Fruit fly (Drosophila melanogaster): Measurements from ENCODE around the gene CG44303.

Gene CG44303

DNA sequence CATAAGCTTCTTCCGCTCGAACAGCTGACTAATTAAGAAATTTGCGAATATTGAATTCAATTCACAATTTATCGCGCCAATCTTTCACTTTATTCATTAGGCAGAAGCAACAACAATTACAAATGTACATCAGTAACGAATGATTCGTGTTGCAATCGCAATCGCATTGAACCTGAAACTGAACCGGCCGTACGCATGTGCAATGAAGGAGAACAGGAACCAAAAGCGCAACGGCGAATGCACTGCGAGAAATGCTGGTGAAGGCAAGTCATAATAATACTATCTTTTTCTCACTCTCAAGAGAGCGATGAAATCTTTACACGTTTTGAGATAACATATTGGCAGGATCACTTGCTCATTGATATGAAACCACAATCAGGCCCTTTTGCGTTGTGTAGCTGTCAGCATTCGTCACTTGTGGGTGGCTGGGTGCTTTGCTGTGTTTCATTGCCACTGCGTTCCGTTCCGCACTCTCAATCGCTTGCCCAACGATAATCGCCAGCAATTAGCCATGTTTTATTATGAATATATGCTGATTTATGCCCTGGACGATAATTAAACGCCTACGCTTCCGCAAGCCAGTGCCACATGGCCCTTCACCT is 37.8 kb upstream of the CG44303 start:
- peak; percentile 64 for TF ChIP-seq Dif (GFP tag; optimal IDR thresholded peaks at IDR 0.05; ENCODE audit: partially characterized antibody)
- TF ChIP-seq dmrt93B (GFP tag; optimal IDR thresholded peaks at IDR 0.05): no peak

- TF ChIP-seq CrebA (GFP tag; optimal IDR thresholded peaks at IDR 0.05; ENCODE audit: borderline replicate concordance) (no peak), Dfd (GFP tag; optimal IDR thresholded peaks at IDR 0.05) (peak; percentile 99)
Measured at dm6 chrX:6723622-6724021, 36.4 kb upstream of the CG44303 start.

dm6 chrX:6719968-6720367 is 32.7 kb upstream of the CG44303 start:
- no peak for TF ChIP-seq CrebA (GFP tag; optimal IDR thresholded peaks at IDR 0.05; ENCODE audit: borderline replicate concordance)
- TF ChIP-seq Hr78 (GFP tag; optimal IDR thresholded peaks at IDR 0.05): no peak
- TF ChIP-seq HLH106 (tag; optimal IDR thresholded peaks at IDR 0.05): no peak
- TF ChIP-seq dmrt93B (GFP tag; optimal IDR thresholded peaks at IDR 0.05): no peak
- TF ChIP-seq Rel (GFP tag; optimal IDR thresholded peaks at IDR 0.05): no peak
- TF ChIP-seq Rel (tag; optimal IDR thresholded peaks at IDR 0.05): no peak
- no peak for TF ChIP-seq CG9705 (GFP tag; optimal IDR thresholded peaks at IDR 0.05)
- no peak for TF ChIP-seq OdsH (GFP tag; optimal IDR thresholded peaks at IDR 0.05)
- TF ChIP-seq Mio (GFP tag; optimal IDR thresholded peaks at IDR 0.05): no peak
- no peak for TF ChIP-seq Hr83 (GFP tag; optimal IDR thresholded peaks at IDR 0.05; ENCODE audit: poor library complexity, severe bottlenecking)
- TF ChIP-seq jim (GFP tag; optimal IDR thresholded peaks at IDR 0.05): no peak
- TF ChIP-seq br (GFP tag; optimal IDR thresholded peaks at IDR 0.05): no peak
- no peak for TF ChIP-seq Jra (GFP tag; optimal IDR thresholded peaks at IDR 0.05)
- no peak for TF ChIP-seq ey (GFP tag; optimal IDR thresholded peaks at IDR 0.05)
- no peak for TF ChIP-seq Dfd (GFP tag; optimal IDR thresholded peaks at IDR 0.05)
- TF ChIP-seq woc (GFP tag; optimal IDR thresholded peaks at IDR 0.05): no peak
- TF ChIP-seq usp (GFP tag; optimal IDR thresholded peaks at IDR 0.05): no peak
- no peak for TF ChIP-seq Abd-B (GFP tag; optimal IDR thresholded peaks at IDR 0.05)
- TF ChIP-seq psq (GFP tag; optimal IDR thresholded peaks at IDR 0.05): no peak
- no peak for TF ChIP-seq h (GFP tag; optimal IDR thresholded peaks at IDR 0.05)
- no peak for TF ChIP-seq dsf (GFP tag; optimal IDR thresholded peaks at IDR 0.05; ENCODE audit: borderline replicate concordance)

DNA sequence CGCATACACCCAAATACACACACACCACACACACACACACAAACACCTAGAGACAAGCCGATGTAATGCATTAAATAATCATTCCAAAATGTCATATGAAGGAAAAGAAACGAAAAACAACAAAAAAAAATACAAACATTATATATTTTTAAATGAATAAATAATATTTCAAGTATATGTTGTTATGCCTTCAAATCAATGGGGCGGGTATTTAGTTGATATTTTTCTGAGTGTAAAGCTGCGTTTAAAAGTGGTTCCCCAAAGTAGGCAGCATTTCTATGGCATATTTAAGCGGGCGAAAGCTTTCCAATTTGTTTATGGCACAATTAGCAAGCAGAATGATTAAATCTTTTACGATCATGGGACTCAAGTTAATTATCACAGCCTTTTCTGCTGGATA is 32.0 kb upstream of the CG44303 start:
- TF ChIP-seq sv (GFP tag; optimal IDR thresholded peaks at IDR 0.05): no peak
- peak; percentile 32 for TF ChIP-seq Dfd (GFP tag; optimal IDR thresholded peaks at IDR 0.05)
- TF ChIP-seq CrebA (GFP tag; optimal IDR thresholded peaks at IDR 0.05; ENCODE audit: borderline replicate concordance): no peak
- TF ChIP-seq Mio (GFP tag; optimal IDR thresholded peaks at IDR 0.05): no peak
- TF ChIP-seq Rel (GFP tag; optimal IDR thresholded peaks at IDR 0.05): no peak
- TF ChIP-seq Rel (tag; optimal IDR thresholded peaks at IDR 0.05): peak; percentile 73

DNA sequence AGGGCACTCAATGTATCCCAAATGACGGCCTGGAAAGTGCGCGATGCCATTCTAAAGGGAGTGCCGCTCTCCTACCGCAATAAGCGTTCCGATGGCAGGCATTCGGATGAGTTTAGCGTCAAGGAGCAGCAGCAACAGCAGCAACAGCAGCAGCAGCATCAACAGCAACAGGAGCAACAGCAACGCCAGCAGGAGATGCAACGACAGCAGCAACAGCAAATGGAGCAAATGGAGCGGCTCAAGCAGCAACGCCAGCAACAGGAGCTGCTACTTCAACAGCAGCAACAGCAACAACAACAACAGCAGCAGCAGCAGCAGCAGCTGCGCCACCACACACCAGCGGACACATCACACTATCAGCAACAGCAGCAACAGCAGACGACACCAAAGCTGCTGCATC is 28.9 kb upstream of the CG44303 start:
- TF ChIP-seq tai (GFP tag; optimal IDR thresholded peaks at IDR 0.05) (no peak), Dfd (GFP tag; optimal IDR thresholded peaks at IDR 0.05) (peak; percentile 94)

dm6 chrX:6711295-6711694 is 24.1 kb upstream of the CG44303 start:
- TF ChIP-seq Dif (GFP tag; optimal IDR thresholded peaks at IDR 0.05; ENCODE audit: partially characterized antibody): no peak
- peak; percentile 7 for TF ChIP-seq woc (GFP tag; optimal IDR thresholded peaks at IDR 0.05)
- TF ChIP-seq usp (GFP tag; optimal IDR thresholded peaks at IDR 0.05): no peak
- peak; percentile 0 for TF ChIP-seq tai (GFP tag; optimal IDR thresholded peaks at IDR 0.05)
- TF ChIP-seq Dfd (GFP tag; optimal IDR thresholded peaks at IDR 0.05): no peak
- peak in 1 of 2 experiments; percentile 69 for TF ChIP-seq foxo (GFP tag; optimal IDR thresholded peaks at IDR 0.05)
- TF ChIP-seq Hnf4 (GFP tag; optimal IDR thresholded peaks at IDR 0.05): no peak
- TF ChIP-seq N (GFP tag; optimal IDR thresholded peaks at IDR 0.05): no peak
- no peak for TF ChIP-seq CrebA (GFP tag; optimal IDR thresholded peaks at IDR 0.05; ENCODE audit: borderline replicate concordance)
- peak; percentile 16 for TF ChIP-seq CG32264 (GFP tag; optimal IDR thresholded peaks at IDR 0.05)
- peak; percentile 47 for TF ChIP-seq HLH106 (tag; optimal IDR thresholded peaks at IDR 0.05)
- no peak for TF ChIP-seq Vsx2 (GFP tag; optimal IDR thresholded peaks at IDR 0.05; ENCODE audit: partially characterized antibody)
- peak; percentile 40 for TF ChIP-seq br (GFP tag; optimal IDR thresholded peaks at IDR 0.05)
- no peak for TF ChIP-seq Jra (GFP tag; optimal IDR thresholded peaks at IDR 0.05)
- TF ChIP-seq Hr83 (GFP tag; optimal IDR thresholded peaks at IDR 0.05; ENCODE audit: poor library complexity, severe bottlenecking): no peak
- TF ChIP-seq pan (optimal IDR thresholded peaks at IDR 0.05): no peak
- no peak for TF ChIP-seq CG9705 (GFP tag; optimal IDR thresholded peaks at IDR 0.05)
- TF ChIP-seq brk (GFP tag; optimal IDR thresholded peaks at IDR 0.05): no peak
- no peak for TF ChIP-seq lola (GFP tag; optimal IDR thresholded peaks at IDR 0.05)
- peak; percentile 55 for TF ChIP-seq psq (GFP tag; optimal IDR thresholded peaks at IDR 0.05)
- TF ChIP-seq ey (GFP tag; optimal IDR thresholded peaks at IDR 0.05): peak; percentile 74
- TF ChIP-seq Sp1 (GFP tag; optimal IDR thresholded peaks at IDR 0.05): peak; percentile 53
- no peak for TF ChIP-seq Rel (GFP tag; optimal IDR thresholded peaks at IDR 0.05)
- no peak for TF ChIP-seq Rel (tag; optimal IDR thresholded peaks at IDR 0.05)
- TF ChIP-seq Mio (GFP tag; optimal IDR thresholded peaks at IDR 0.05): no peak
- TF ChIP-seq sage (GFP tag; optimal IDR thresholded peaks at IDR 0.05): no peak
- no peak for TF ChIP-seq jim (GFP tag; optimal IDR thresholded peaks at IDR 0.05)
- TF ChIP-seq fru (GFP tag; optimal IDR thresholded peaks at IDR 0.05): peak; percentile 76
- peak; percentile 58 for TF ChIP-seq sv (GFP tag; optimal IDR thresholded peaks at IDR 0.05)
- TF ChIP-seq h (GFP tag; optimal IDR thresholded peaks at IDR 0.05): peak; percentile 63
- TF ChIP-seq Myc (optimal IDR thresholded peaks at IDR 0.05): no peak
- no peak for TF ChIP-seq dl (GFP tag; optimal IDR thresholded peaks at IDR 0.05; ENCODE audit: insufficient read depth in 1 of 2, partially characterized antibody in 2 of 2)

All from whole organism, wandering third instar larva.